Fruit fly (Drosophila melanogaster) whole organism, embryonic: Measurements from ENCODE around the gene CG13024.

Source experiments
- Abd-B ChIP-seq: fragments of 200-800 bp; sonication (Bioruptor generic); optimal IDR thresholded peaks from 2 replicates; lab custom pipeline; 2018; ENCODE audit warnings: missing biosample characterization, mild to moderate bottlenecking, missing genetic modification characterization, moderate library complexity
- CG10147 ChIP-seq: fragments of 200-800 bp; sonication (Bioruptor generic); optimal IDR thresholded peaks from 2 replicates; lab custom pipeline; 2019; ENCODE audit warnings: missing biosample characterization, mild to moderate bottlenecking, missing genetic modification characterization, moderate library complexity
- CG11247 ChIP-seq: fragments of 200-800 bp; sonication (Bioruptor generic); IDR thresholded peaks from 2 replicates; pipeline ENCODE4 v1.3.6; 2022; ENCODE audit warnings: missing biosample characterization, missing genetic modification characterization
- CG11695 ChIP-seq: fragments of 200-800 bp; sonication (Bioruptor generic); IDR thresholded peaks from 3 replicates; pipeline ENCODE4 v1.3.6; 2022; ENCODE audit warnings: missing biosample characterization, missing genetic modification characterization
- CG12155 ChIP-seq: fragments of 200-800 bp; sonication (Bioruptor generic); optimal IDR thresholded peaks from 3 replicates; lab custom pipeline; 2016; ENCODE audit warnings: missing biosample characterization, missing genetic modification characterization
- CG12391 ChIP-seq: fragments of 200-800 bp; sonication (Bioruptor generic); optimal IDR thresholded peaks from 3 replicates; lab custom pipeline; 2018; ENCODE audit warnings: missing biosample characterization, mild to moderate bottlenecking, missing genetic modification characterization, moderate library complexity
- CG12769 ChIP-seq: fragments of 200-800 bp; sonication (Bioruptor generic); optimal IDR thresholded peaks from 2 replicates; lab custom pipeline; 2019; ENCODE audit warnings: missing biosample characterization, mild to moderate bottlenecking, missing genetic modification characterization, moderate library complexity
- CG16779 ChIP-seq: fragments of 200-800 bp; sonication (Bioruptor generic); IDR thresholded peaks from 2 replicates; pipeline ENCODE4 v1.3.6; 2022; ENCODE audit warnings: missing biosample characterization, missing genetic modification characterization
- CG31224 ChIP-seq: fragments of 200-800 bp; sonication (Bioruptor generic); IDR thresholded peaks from 2 replicates; pipeline ENCODE4 v1.3.6; 2022; ENCODE audit warnings: missing biosample characterization, missing genetic modification characterization
- CG31365 ChIP-seq: fragments of 200-800 bp; sonication (Bioruptor generic); optimal IDR thresholded peaks from 2 replicates; lab custom pipeline; 2018; ENCODE audit warnings: missing biosample characterization, mild to moderate bottlenecking, missing genetic modification characterization
- CG31441 ChIP-seq: fragments of 200-800 bp; sonication (Bioruptor generic); IDR thresholded peaks from 2 replicates; pipeline ENCODE4 v1.3.6; 2022; ENCODE audit warnings: missing biosample characterization, missing genetic modification characterization
- CG32767 ChIP-seq: fragments of 200-800 bp; sonication (Bioruptor generic); IDR thresholded peaks from 2 replicates; pipeline ENCODE4 v1.3.6; 2022; ENCODE audit warnings: missing biosample characterization, missing genetic modification characterization
- CG8089 ChIP-seq: fragments of 200-800 bp; sonication (Bioruptor generic); optimal IDR thresholded peaks from 3 replicates; lab custom pipeline; 2016; ENCODE audit warnings: missing biosample characterization, missing genetic modification characterization
- CG8478 ChIP-seq: fragments of >200 bp; optimal IDR thresholded peaks from 2 replicates; lab custom pipeline; 2018
- CG9727 ChIP-seq: fragments of 200-800 bp; sonication (Bioruptor generic); optimal IDR thresholded peaks from 3 replicates; lab custom pipeline; 2017; ENCODE audit warnings: missing biosample characterization, mild to moderate bottlenecking, missing genetic modification characterization
- CTCF ChIP-seq: fragments of 200-800 bp; sonication (Bioruptor generic); optimal IDR thresholded peaks from 2 replicates; lab custom pipeline; 2017; ENCODE audit warnings: missing biosample characterization, mild to moderate bottlenecking, missing genetic modification characterization, moderate library complexity
- Camta ChIP-seq: fragments of 200-800 bp; sonication (Bioruptor generic); optimal IDR thresholded peaks from 2 replicates; lab custom pipeline; 2016; ENCODE audit warnings: missing biosample characterization, missing genetic modification characterization
- Gug ChIP-seq: fragments of 200-800 bp; sonication (Bioruptor generic); IDR thresholded peaks from 4 replicates; pipeline ENCODE4 v1.3.6; 2022; ENCODE audit warnings: missing biosample characterization, missing genetic modification characterization
- Hr3 ChIP-seq: fragments of 200-800 bp; sonication (Bioruptor generic); optimal IDR thresholded peaks from 3 replicates; lab custom pipeline; 2016; ENCODE audit warnings: missing biosample characterization, missing genetic modification characterization
- Kr ChIP-seq: fragments of 200-800 bp; sonication (Bioruptor generic); optimal IDR thresholded peaks from 2 replicates; lab custom pipeline; 2017; ENCODE audit warnings: missing biosample characterization, mild to moderate bottlenecking, missing genetic modification characterization
- Meics ChIP-seq: fragments of 200-800 bp; sonication (Bioruptor generic); optimal IDR thresholded peaks from 2 replicates; lab custom pipeline; 2017; ENCODE audit warnings: missing biosample characterization, mild to moderate bottlenecking, missing genetic modification characterization
- NK7.1 ChIP-seq: fragments of 200-800 bp; sonication (Bioruptor generic); optimal IDR thresholded peaks from 3 replicates; lab custom pipeline; 2016; ENCODE audit warnings: missing biosample characterization, missing genetic modification characterization
- Nf-YA ChIP-seq: fragments of 200-800 bp; sonication (Bioruptor generic); IDR thresholded peaks from 2 replicates; pipeline ENCODE4 v1.3.6; 2022; ENCODE audit warnings: missing biosample characterization, missing genetic modification characterization
- Nf-YB ChIP-seq: fragments of 200-800 bp; sonication (Bioruptor generic); optimal IDR thresholded peaks from 3 replicates; lab custom pipeline; 2019; ENCODE audit warnings: missing biosample characterization, mild to moderate bottlenecking, missing genetic modification characterization, moderate library complexity
- Nf-YC ChIP-seq: fragments of 200-800 bp; optimal IDR thresholded peaks from 3 replicates; lab custom pipeline; 2019; ENCODE audit warnings: missing biosample characterization, mild to moderate bottlenecking, missing genetic modification characterization, moderate library complexity
- Side ChIP-seq: fragments of 200-800 bp; sonication (Bioruptor generic); optimal IDR thresholded peaks from 2 replicates; lab custom pipeline; 2016; ENCODE audit warnings: missing biosample characterization, missing genetic modification characterization
- Stat92E ChIP-seq, 3 experiments: fragments of >200 bp in 2 of 3; fragments of 200-800 bp in 1 of 3; sonication (Bioruptor generic) in 1 of 3; optimal IDR thresholded peaks; 2 replicates each; lab custom pipeline; 2017 to 2019; ENCODE audit warnings: missing biosample characterization in 3 of 3, missing genetic modification characterization in 3 of 3, mild to moderate bottlenecking in 1 of 3, moderate library complexity in 1 of 3
- TFAM ChIP-seq: fragments of 200-800 bp; sonication (Bioruptor generic); optimal IDR thresholded peaks from 2 replicates; lab custom pipeline; 2017; ENCODE audit warnings: missing biosample characterization, missing genetic modification characterization, inconsistent platforms
- Tbp ChIP-seq: fragments of >200 bp; optimal IDR thresholded peaks from 2 replicates; lab custom pipeline; 2018; ENCODE audit warnings: missing biosample characterization, missing genetic modification characterization
- Trl ChIP-seq, 3 experiments: fragments of >200 bp in 2 of 3; fragments of 200-800 bp in 1 of 3; sonication (Bioruptor generic) in 1 of 3; optimal IDR thresholded peaks; 2 replicates in 1 of 3; 3 replicates in 2 of 3; lab custom pipeline; 2016 to 2017; ENCODE audit warnings: missing biosample characterization in 1 of 3, missing genetic modification characterization in 1 of 3
- aop ChIP-seq: fragments of 200-800 bp; sonication (Bioruptor generic); IDR thresholded peaks from 2 replicates; pipeline ENCODE4 v1.3.6; 2022; ENCODE audit warnings: missing biosample characterization, missing genetic modification characterization
- cad ChIP-seq: fragments of >200 bp; optimal IDR thresholded peaks from 2 replicates; lab custom pipeline; 2017; ENCODE audit warnings: missing biosample characterization, missing genetic modification characterization
- chinmo ChIP-seq: fragments of 200-800 bp; sonication (Bioruptor generic); IDR thresholded peaks from 4 replicates; pipeline ENCODE4 v1.3.6; 2022; ENCODE audit warnings: missing biosample characterization, missing genetic modification characterization; ENCODE audit not compliant: partially characterized antibody
- fd102C ChIP-seq: fragments of 200-800 bp; sonication (Bioruptor generic); optimal IDR thresholded peaks from 2 replicates; lab custom pipeline; 2018; ENCODE audit warnings: missing biosample characterization, mild to moderate bottlenecking, missing genetic modification characterization, moderate library complexity
- fru ChIP-seq: fragments of >200 bp; optimal IDR thresholded peaks from 2 replicates; lab custom pipeline; 2017
- ftz-f1 ChIP-seq: fragments of 200-800 bp; sonication (Bioruptor generic); optimal IDR thresholded peaks from 2 replicates; lab custom pipeline; 2016; ENCODE audit warnings: missing biosample characterization, missing genetic modification characterization
- fu2 ChIP-seq: fragments of 200-800 bp; sonication (Bioruptor generic); optimal IDR thresholded peaks from 2 replicates; lab custom pipeline; 2016; ENCODE audit warnings: missing biosample characterization, missing genetic modification characterization
- gfzf ChIP-seq: fragments of 200-800 bp; sonication (Bioruptor generic); optimal IDR thresholded peaks from 2 replicates; lab custom pipeline; 2016; ENCODE audit warnings: missing biosample characterization, mild to moderate bottlenecking, missing genetic modification characterization, moderate library complexity
- gsb ChIP-seq: fragments of 200-800 bp; sonication (Bioruptor generic); IDR thresholded peaks from 2 replicates; pipeline ENCODE4 v1.3.6; 2022; ENCODE audit warnings: missing biosample characterization, missing genetic modification characterization
- gt ChIP-seq: fragments of 200-800 bp; sonication (Bioruptor generic); IDR thresholded peaks from 2 replicates; pipeline ENCODE4 v1.3.6; 2022; ENCODE audit warnings: missing biosample characterization, missing genetic modification characterization
- insv ChIP-seq, 2 experiments: fragments of 200-800 bp; sonication (Bioruptor generic); optimal IDR thresholded peaks; 3 replicates each; lab custom pipeline; 2016 to 2018; ENCODE audit warnings: missing biosample characterization in 2 of 2, missing genetic modification characterization in 2 of 2
- klu ChIP-seq: fragments of 200-800 bp; sonication (Bioruptor generic); IDR thresholded peaks from 2 replicates; pipeline ENCODE4 v1.3.6; 2022; ENCODE audit warnings: missing biosample characterization, missing genetic modification characterization
- maf-S ChIP-seq: fragments of 200-800 bp; sonication (Bioruptor generic); optimal IDR thresholded peaks from 2 replicates; lab custom pipeline; 2016; ENCODE audit warnings: missing biosample characterization, missing genetic modification characterization
- pfk ChIP-seq: fragments of 200-800 bp; sonication (Bioruptor generic); optimal IDR thresholded peaks from 2 replicates; lab custom pipeline; 2018; ENCODE audit warnings: missing biosample characterization, mild to moderate bottlenecking, missing genetic modification characterization, moderate library complexity
- salm ChIP-seq: fragments of 200-800 bp; sonication (Bioruptor generic); optimal IDR thresholded peaks from 2 replicates; lab custom pipeline; 2018; ENCODE audit warnings: missing biosample characterization, mild to moderate bottlenecking, missing genetic modification characterization
- sd ChIP-seq: fragments of 200-800 bp; sonication (Bioruptor generic); optimal IDR thresholded peaks from 3 replicates; lab custom pipeline; 2018; ENCODE audit warnings: missing biosample characterization, mild to moderate bottlenecking, missing genetic modification characterization, moderate library complexity
- so ChIP-seq: fragments of 200-800 bp; sonication (Bioruptor generic); IDR thresholded peaks from 3 replicates; pipeline ENCODE4 v1.3.6; 2022; ENCODE audit warnings: missing biosample characterization, missing genetic modification characterization
- sug ChIP-seq: fragments of 200-800 bp; optimal IDR thresholded peaks from 2 replicates; lab custom pipeline; 2019; ENCODE audit warnings: missing biosample characterization, mild to moderate bottlenecking, missing genetic modification characterization, moderate library complexity
- tna ChIP-seq: fragments of 200-800 bp; sonication (Bioruptor generic); IDR thresholded peaks from 2 replicates; pipeline ENCODE4 v1.3.6; 2022; ENCODE audit warnings: missing biosample characterization, missing genetic modification characterization; ENCODE audit not compliant: partially characterized antibody
- unc-4 ChIP-seq: fragments of 200-800 bp; sonication (Bioruptor generic); IDR thresholded peaks from 2 replicates; pipeline ENCODE4 v1.3.6; 2022; ENCODE audit warnings: missing biosample characterization, missing genetic modification characterization; ENCODE audit not compliant: partially characterized antibody

Gene CG13024

DNA sequence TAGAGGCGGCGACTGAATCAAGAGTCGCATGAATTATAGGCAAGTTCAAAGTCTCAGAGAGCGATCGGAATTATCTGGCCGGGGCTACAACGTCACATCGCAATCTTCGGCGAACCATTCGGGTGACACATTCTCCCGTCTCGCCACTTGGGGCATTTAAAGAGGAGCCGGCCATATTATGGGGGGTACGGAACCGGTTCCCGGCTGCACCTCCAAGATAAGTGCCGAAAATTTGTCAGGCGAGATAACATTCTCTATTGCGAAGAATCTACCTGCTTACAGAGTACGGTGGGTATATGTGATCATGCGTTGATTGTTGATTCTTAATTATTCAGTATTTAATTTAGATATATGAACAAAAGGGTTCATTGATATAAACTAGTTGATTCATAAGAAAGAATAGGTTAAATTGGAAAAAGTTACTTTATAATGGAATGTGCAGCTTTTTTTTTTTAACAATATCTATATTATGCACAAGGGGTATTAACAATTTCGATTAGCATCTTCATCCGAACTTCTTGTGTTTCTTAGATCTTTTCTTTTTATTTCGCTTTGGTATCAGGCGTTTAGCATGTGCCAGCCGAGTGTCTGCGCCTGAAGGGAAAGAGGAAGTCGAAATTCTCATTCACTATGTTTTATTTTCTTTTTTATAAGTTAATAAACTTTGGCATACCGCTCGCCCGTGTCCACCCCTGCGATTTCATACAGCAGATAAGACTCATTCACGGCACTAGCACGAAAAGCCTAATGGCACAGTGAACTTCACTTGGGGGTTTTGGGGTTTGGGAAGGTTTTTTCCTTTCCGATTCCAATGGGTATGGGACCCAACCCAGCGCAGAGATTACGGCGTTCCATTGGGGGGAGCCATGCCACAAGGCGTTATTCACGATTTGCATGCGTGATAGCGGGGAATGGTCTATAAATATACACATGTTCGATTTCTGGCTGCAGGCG is 27.1 kb downstream of the CG13024 start (continued):
- TF ChIP-seq salm (tag; lab: Kevin White, UChicago) = no peak
- no peak for TF ChIP-seq Gug (GFP tag; lab: Robert Waterston, UW)
- no peak for TF ChIP-seq fu2
- TF ChIP-seq Tbp (GFP tag; lab: Kevin White, UChicago) = no peak
- 0 out of 4 replicates have a peak, but pooled peaks have one; percentile 66 for TF ChIP-seq chinmo (GFP tag; lab: Robert Waterston, UW)
- TF ChIP-seq TFAM (GFP tag; lab: Kevin White, UChicago) = no peak
- no peak for TF ChIP-seq cad (GFP tag; lab: Kevin White, UChicago)
- TF ChIP-seq ftz-f1 (GFP tag; lab: Kevin White, UChicago) = no peak
- no peak for TF ChIP-seq aop (GFP tag; lab: Robert Waterston, UW)
- TF ChIP-seq sd (tag; lab: Kevin White, UChicago) = peak; percentile 83
- no peak for TF ChIP-seq maf-S (GFP tag; lab: Kevin White, UChicago)
- no peak for TF ChIP-seq Nf-YC
- TF ChIP-seq CTCF (GFP tag; lab: Kevin White, UChicago) = no peak
- TF ChIP-seq CG12391 (tag; lab: Kevin White, UChicago) = peak; percentile 66
- no peak for TF ChIP-seq pfk (GFP tag; lab: Kevin White, UChicago)
- peak; percentile 89 for TF ChIP-seq sug (tag; lab: Kevin White, UChicago)
- no peak for TF ChIP-seq Kr (GFP tag; lab: Kevin White, UChicago)
- no peak for TF ChIP-seq CG8089 (GFP tag; lab: Kevin White, UChicago)
- peak; percentile 14; the same call in 1 of the 3 replicates for TF ChIP-seq so (GFP tag; lab: Robert Waterston, UW)
- no peak for TF ChIP-seq fd102C (GFP tag; lab: Kevin White, UChicago)
- TF ChIP-seq CG9727 = peak; percentile 81
- no peak for TF ChIP-seq NK7.1 (GFP tag; lab: Kevin White, UChicago)
- TF ChIP-seq fru = no peak
- TF ChIP-seq CG11695 = peak; percentile 73
- no peak for TF ChIP-seq CG11247
- TF ChIP-seq gt (GFP tag; lab: Robert Waterston, UW) = no peak
- no peak for TF ChIP-seq gsb (GFP tag; lab: Robert Waterston, UW)
- TF ChIP-seq CG16779 = no peak
- TF ChIP-seq Meics (GFP tag; lab: Kevin White, UChicago) = peak; percentile 56
- no peak for TF ChIP-seq Camta (GFP tag; lab: Kevin White, UChicago)
- peak; percentile 76 for TF ChIP-seq CG31441 (GFP tag; lab: Robert Waterston, UW)
- no peak for TF ChIP-seq Side (GFP tag; lab: Kevin White, UChicago)
- peak; percentile 11 to 16 for TF ChIP-seq Trl (optimal IDR thresholded peaks at IDR 0.05; lab: Kevin White, UChicago)
- no peak for TF ChIP-seq Trl (GFP tag; optimal IDR thresholded peaks at IDR 0.05; lab: Kevin White, UChicago)
- TF ChIP-seq klu (GFP tag; lab: Robert Waterston, UW) = no peak
- no peak for TF ChIP-seq insv (GFP tag; optimal IDR thresholded peaks at IDR 0.05; lab: Kevin White, UChicago)
- TF ChIP-seq tna (GFP tag; lab: Robert Waterston, UW) = no peak
- no peak for TF ChIP-seq CG8478 (lab: Kevin White, UChicago)
- peak; percentile 28 for TF ChIP-seq Abd-B (GFP tag; lab: Kevin White, UChicago)
- no peak for TF ChIP-seq Stat92E (GFP tag; optimal IDR thresholded peaks at IDR 0.05; lab: Kevin White, UChicago)
- TF ChIP-seq CG32767 = no peak
- TF ChIP-seq CG31224 (GFP tag; lab: Robert Waterston, UW) = no peak
- TF ChIP-seq CG12769 (tag; lab: Kevin White, UChicago) = peak; percentile 91
- TF ChIP-seq CG12155 (GFP tag; lab: Kevin White, UChicago) = peak; percentile 48
- TF ChIP-seq Nf-YA (GFP tag; lab: Robert Waterston, UW) = no peak
- TF ChIP-seq Hr3 (GFP tag; lab: Kevin White, UChicago) = peak; percentile 49
- no peak for TF ChIP-seq CG31365 (tag; lab: Kevin White, UChicago)
- TF ChIP-seq Nf-YB (GFP tag; lab: Kevin White, UChicago) = peak; percentile 44
- TF ChIP-seq gfzf (GFP tag; lab: Kevin White, UChicago) = no peak
- TF ChIP-seq CG10147 (GFP tag; lab: Kevin White, UChicago) = no peak
- TF ChIP-seq unc-4 = no peak
